Fruit fly (Drosophila melanogaster): Measurements from ENCODE around the gene srp.

Gene srp

dm6 chr3R:15985762-15986214, at the start of gene srp:
TSS of gene srp (plus strand) at chr3R:15986152.
- peak; percentile 58 for TF ChIP-seq noc (tag; optimal IDR thresholded peaks at IDR 0.05)

dm6 chr3R:15937708-15938107, 48.2 kb upstream of the srp start:
- no peak for TF ChIP-seq noc (tag; optimal IDR thresholded peaks at IDR 0.05)

dm6 chr3R:15947605-15948004, 38.3 kb upstream of the srp start:
- no peak for TF ChIP-seq noc (tag; optimal IDR thresholded peaks at IDR 0.05)

- TF ChIP-seq noc (tag; optimal IDR thresholded peaks at IDR 0.05) = no peak
These were observed 35.1 kb upstream of the srp start, which contains the start of the genes CG31088 and CG46383 for dm6 chr3R:15950843-15951242. TSS of gene CG31088 (minus strand) at chr3R:15950943. TSS of gene CG46383 (minus strand) at chr3R:15950943.

dm6 chr3R:15963690-15964281, 22.2 kb upstream of the srp start, which contains the start of the genes CG4287 and CG5516:
TSS of gene CG4287 (minus strand) at chr3R:15963867.
TSS of gene CG5516 (plus strand) at chr3R:15963884.
- no peak for TF ChIP-seq noc (tag; optimal IDR thresholded peaks at IDR 0.05)

- TF ChIP-seq noc (tag; optimal IDR thresholded peaks at IDR 0.05) = peak; percentile 92
These were observed 20.8 kb upstream of the srp start, which contains the start of the genes CG32856 and Rbf2 for dm6 chr3R:15965169-15965568. TSS of gene CG32856 (minus strand) at chr3R:15965351. TSS of gene Rbf2 (plus strand) at chr3R:15965446.

dm6 chr3R:15972298-15972978, 13.5 kb upstream of the srp start, which contains the start of gene mor:
TSS of gene mor (minus strand) at chr3R:15972913.
- TF ChIP-seq noc (tag; optimal IDR thresholded peaks at IDR 0.05) = no peak

- TF ChIP-seq noc (tag; optimal IDR thresholded peaks at IDR 0.05) = no peak
These were observed 12.9 kb upstream of the srp start, which contains the start of gene Hel89B for dm6 chr3R:15972979-15973486. TSS of gene Hel89B (plus strand) at chr3R:15973298.

dm6 chr3R:15973488-15973975, 12.4 kb upstream of the srp start:
- TF ChIP-seq noc (tag; optimal IDR thresholded peaks at IDR 0.05) = peak; percentile 59

- TF ChIP-seq noc (tag; optimal IDR thresholded peaks at IDR 0.05) = peak; percentile 86
These were observed 11.7 kb upstream of the srp start for dm6 chr3R:15974235-15974634.

dm6 chr3R:15975170-15975569, 10.8 kb upstream of the srp start:
- no peak for TF ChIP-seq noc (tag; optimal IDR thresholded peaks at IDR 0.05)

- TF ChIP-seq noc (tag; optimal IDR thresholded peaks at IDR 0.05) = peak; percentile 29
These were observed 2.3 kb upstream of the srp start for dm6 chr3R:15983541-15984229.

dm6 chr3R:15984483-15985118, 1.4 kb upstream of the srp start:
- TF ChIP-seq noc (tag; optimal IDR thresholded peaks at IDR 0.05) = no peak

- no peak for TF ChIP-seq noc (tag; optimal IDR thresholded peaks at IDR 0.05)
These were observed 1.2 kb downstream of the srp start for dm6 chr3R:15987064-15987649.

dm6 chr3R:15988353-15988752, 2.4 kb downstream of the srp start:
- no peak for TF ChIP-seq noc (tag; optimal IDR thresholded peaks at IDR 0.05)
